Fruit fly (Drosophila melanogaster): ENCODE results near the gene Crg-1.

The Crg-1 gene

dm6 chrX:3762914-3763489 lies 30.0 kb upstream of the Crg-1 start:
- TF ChIP-seq h (optimal IDR thresholded peaks at IDR 0.05) = no peak
- no peak for TF ChIP-seq ttk (optimal IDR thresholded peaks at IDR 0.05)
- TF ChIP-seq psq (optimal IDR thresholded peaks at IDR 0.05) = no peak
- TF ChIP-seq insv (optimal IDR thresholded peaks at IDR 0.05) = no peak
- TF ChIP-seq Myc (optimal IDR thresholded peaks at IDR 0.05) = no peak
- TF ChIP-seq Sin3A (optimal IDR thresholded peaks at IDR 0.05) = no peak

- TF ChIP-seq h (optimal IDR thresholded peaks at IDR 0.05) = no peak
- TF ChIP-seq ttk (optimal IDR thresholded peaks at IDR 0.05) = no peak
- TF ChIP-seq Sin3A (optimal IDR thresholded peaks at IDR 0.05) = no peak
- no peak for TF ChIP-seq Myc (optimal IDR thresholded peaks at IDR 0.05)
- no peak for TF ChIP-seq psq (optimal IDR thresholded peaks at IDR 0.05)
These were observed 28.8 kb upstream of the Crg-1 start for dm6 chrX:3764223-3764622.

- TF ChIP-seq psq (optimal IDR thresholded peaks at IDR 0.05) (no peak), ttk (optimal IDR thresholded peaks at IDR 0.05) (no peak), Sin3A (optimal IDR thresholded peaks at IDR 0.05) (no peak), insv (optimal IDR thresholded peaks at IDR 0.05) (no peak)
These were observed 25.9 kb upstream of the Crg-1 start for dm6 chrX:3767085-3767484.

- TF ChIP-seq Myc (optimal IDR thresholded peaks at IDR 0.05) (no peak), Sin3A (optimal IDR thresholded peaks at IDR 0.05) (no peak), ttk (optimal IDR thresholded peaks at IDR 0.05) (no peak)
These were observed 24.8 kb upstream of the Crg-1 start for dm6 chrX:3768202-3768601.

- TF ChIP-seq h (optimal IDR thresholded peaks at IDR 0.05) (no peak), Myc (optimal IDR thresholded peaks at IDR 0.05) (no peak), psq (optimal IDR thresholded peaks at IDR 0.05) (no peak), insv (optimal IDR thresholded peaks at IDR 0.05) (no peak), Sin3A (optimal IDR thresholded peaks at IDR 0.05) (no peak), ttk (optimal IDR thresholded peaks at IDR 0.05) (no peak)
These were observed 20.6 kb upstream of the Crg-1 start for dm6 chrX:3772434-3772810.

dm6 chrX:3772811-3773740 lies 19.9 kb upstream of the Crg-1 start:
- TF ChIP-seq ttk (optimal IDR thresholded peaks at IDR 0.05) = no peak
- TF ChIP-seq psq (optimal IDR thresholded peaks at IDR 0.05) = peak; percentile 54

- no peak for TF ChIP-seq insv (optimal IDR thresholded peaks at IDR 0.05)
- TF ChIP-seq ttk (optimal IDR thresholded peaks at IDR 0.05) = no peak
- TF ChIP-seq Sin3A (optimal IDR thresholded peaks at IDR 0.05) = no peak
- no peak for TF ChIP-seq Myc (optimal IDR thresholded peaks at IDR 0.05)
- no peak for TF ChIP-seq h (optimal IDR thresholded peaks at IDR 0.05)
- no peak for TF ChIP-seq psq (optimal IDR thresholded peaks at IDR 0.05)
These were observed 18.7 kb upstream of the Crg-1 start for dm6 chrX:3774277-3774676.

- no peak for TF ChIP-seq ttk (optimal IDR thresholded peaks at IDR 0.05)
- no peak for TF ChIP-seq h (optimal IDR thresholded peaks at IDR 0.05)
- TF ChIP-seq psq (optimal IDR thresholded peaks at IDR 0.05) = no peak
- TF ChIP-seq Myc (optimal IDR thresholded peaks at IDR 0.05) = no peak
- no peak for TF ChIP-seq Sin3A (optimal IDR thresholded peaks at IDR 0.05)
- TF ChIP-seq insv (optimal IDR thresholded peaks at IDR 0.05) = no peak
These were observed 17.9 kb upstream of the Crg-1 start for dm6 chrX:3775137-3775536.

dm6 chrX:3775822-3776668 lies 17.0 kb upstream of the Crg-1 start:
- TF ChIP-seq h (optimal IDR thresholded peaks at IDR 0.05) = no peak
- no peak for TF ChIP-seq ttk (optimal IDR thresholded peaks at IDR 0.05)

- TF ChIP-seq ttk (optimal IDR thresholded peaks at IDR 0.05) (no peak), h (optimal IDR thresholded peaks at IDR 0.05) (no peak)
These were observed 15.8 kb upstream of the Crg-1 start for dm6 chrX:3777236-3777635.

- no peak for TF ChIP-seq Myc (optimal IDR thresholded peaks at IDR 0.05)
- TF ChIP-seq Sin3A (optimal IDR thresholded peaks at IDR 0.05) = no peak
- TF ChIP-seq ttk (optimal IDR thresholded peaks at IDR 0.05) = no peak
- no peak for TF ChIP-seq psq (optimal IDR thresholded peaks at IDR 0.05)
- TF ChIP-seq insv (optimal IDR thresholded peaks at IDR 0.05) = no peak
- TF ChIP-seq h (optimal IDR thresholded peaks at IDR 0.05) = no peak
These were observed 14.7 kb upstream of the Crg-1 start for dm6 chrX:3778135-3778951.

dm6 chrX:3778952-3779502 lies 14.0 kb upstream of the Crg-1 start:
- TF ChIP-seq Myc (optimal IDR thresholded peaks at IDR 0.05) = no peak
- no peak for TF ChIP-seq Sin3A (optimal IDR thresholded peaks at IDR 0.05)
- no peak for TF ChIP-seq insv (optimal IDR thresholded peaks at IDR 0.05)
- TF ChIP-seq ttk (optimal IDR thresholded peaks at IDR 0.05) = no peak
- no peak for TF ChIP-seq psq (optimal IDR thresholded peaks at IDR 0.05)
- no peak for TF ChIP-seq h (optimal IDR thresholded peaks at IDR 0.05)

Data from Kc167 (cell line).